Worm (Caenorhabditis elegans) whole organism, midembryonic: ENCODE data around the gene acdh-10.

Experiments used
- T22C8.4 ChIP-seq: fragments of 200-800 bp; sonication (Bioruptor generic); IDR thresholded peaks from 2 replicates; pipeline ENCODE4 v1.3.6; 2022; ENCODE audit warnings: missing genetic modification characterization, missing compliant biosample characterization
- flt-1 ChIP-seq: fragments of 200-800 bp; sonication (Bioruptor generic); IDR thresholded peaks from 2 replicates; pipeline ENCODE4 v1.3.6; 2022; ENCODE audit warnings: missing genetic modification characterization, missing compliant biosample characterization
- klf-2 ChIP-seq: fragments of 200-800 bp; sonication (Bioruptor generic); conservative IDR thresholded peaks from 2 replicates; pipeline ENCODE4 v1.3.6; 2022; ENCODE audit warnings: missing genetic modification reagents, missing genetic modification characterization, missing compliant biosample characterization
- med-1 ChIP-seq: sonication (generic microtip); optimal IDR thresholded peaks from 2 replicates; lab custom pipeline; 2017; ENCODE audit warnings: missing genetic modification characterization, mild to moderate bottlenecking, missing compliant biosample characterization, antibody characterized with exemption, missing genetic modification reagents; ENCODE audit not compliant: insufficient read depth
- ref-1 ChIP-seq: fragments of 200-800 bp; sonication (Bioruptor generic); conservative IDR thresholded peaks from 2 replicates; pipeline ENCODE4 v1.3.6; 2022; ENCODE audit warnings: missing genetic modification reagents, missing genetic modification characterization, missing compliant biosample characterization
- ztf-23 ChIP-seq: fragments of 200-800 bp; sonication (Bioruptor generic); IDR thresholded peaks from 2 replicates; pipeline ENCODE4 v1.3.6; 2022; ENCODE audit warnings: missing genetic modification reagents, missing genetic modification characterization, missing compliant biosample characterization
- ztf-29 ChIP-seq: fragments of 200-800 bp; sonication (Bioruptor generic); IDR thresholded peaks from 2 replicates; pipeline ENCODE4 v1.3.6; 2022; ENCODE audit warnings: missing genetic modification reagents, missing genetic modification characterization, missing compliant biosample characterization

ce11 chrX:17235749-17236561 lies 21.3 kb upstream of the acdh-10 start, which contains the start of gene dhs-30:
- no peak for TF ChIP-seq klf-2
- TF ChIP-seq T22C8.4 (GFP tag; lab: Robert Waterston, UW): no peak
- no peak for TF ChIP-seq ztf-29 (GFP tag; lab: Robert Waterston, UW)
- TF ChIP-seq ref-1 (GFP tag; lab: Robert Waterston, UW): no peak
- no peak for TF ChIP-seq med-1 (GFP tag; lab: Kevin White, UChicago)
- no peak for TF ChIP-seq flt-1
- TF ChIP-seq ztf-23 (GFP tag; lab: Robert Waterston, UW): no peak
